Fruit fly (Drosophila melanogaster) whole organism, wandering third instar larva: ENCODE data around the gene CG13068.

Experiments used
- CG32264 ChIP-seq: fragments of 200-800 bp; sonication (Bioruptor generic); optimal IDR thresholded peaks from 2 replicates; lab custom pipeline; 2016; ENCODE audit warnings: missing biosample characterization, missing genetic modification characterization
- CG9705 ChIP-seq: fragments of 200-800 bp; sonication (Bioruptor generic); optimal IDR thresholded peaks from 2 replicates; lab custom pipeline; 2018; ENCODE audit warnings: missing biosample characterization, mild to moderate bottlenecking, missing genetic modification characterization
- Dfd ChIP-seq: fragments of >200 bp; optimal IDR thresholded peaks from 2 replicates; lab custom pipeline; 2017; ENCODE audit warnings: missing biosample characterization, missing genetic modification characterization
- Dif ChIP-seq: fragments of 200-275, 200-300 bp; sonication (Bioruptor generic); optimal IDR thresholded peaks from 2 replicates; lab custom pipeline; 2018; ENCODE audit warnings: missing biosample characterization, missing genetic modification characterization; ENCODE audit not compliant: partially characterized antibody
- GATAd ChIP-seq: sonication (Bioruptor generic); optimal IDR thresholded peaks from 2 replicates; lab custom pipeline; 2016; ENCODE audit warnings: missing biosample characterization, missing genetic modification characterization
- HLH106 ChIP-seq: fragments of 200-800 bp; optimal IDR thresholded peaks from 3 replicates; lab custom pipeline; 2019; ENCODE audit warnings: missing biosample characterization, mild to moderate bottlenecking, missing genetic modification characterization, moderate library complexity
- Hnf4 ChIP-seq: fragments of 200-800 bp; sonication (Bioruptor generic); optimal IDR thresholded peaks from 2 replicates; lab custom pipeline; 2016; ENCODE audit warnings: missing biosample characterization, mild to moderate bottlenecking, missing genetic modification characterization
- Hr83 ChIP-seq: fragments of 200-300 bp; sonication (Bioruptor generic); optimal IDR thresholded peaks from 2 replicates; lab custom pipeline; 2016; ENCODE audit warnings: missing biosample characterization, mild to moderate bottlenecking, missing genetic modification characterization, moderate library complexity; ENCODE audit not compliant: poor library complexity, severe bottlenecking
- Mio ChIP-seq: sonication (Bioruptor generic); optimal IDR thresholded peaks from 2 replicates; lab custom pipeline; 2016; ENCODE audit warnings: missing biosample characterization, missing genetic modification characterization
- Myc ChIP-seq: fragments of >200 bp; optimal IDR thresholded peaks from 2 replicates; lab custom pipeline; 2017
- OdsH ChIP-seq: fragments of 200-800 bp; sonication (Bioruptor generic); optimal IDR thresholded peaks from 2 replicates; lab custom pipeline; 2016; ENCODE audit warnings: missing biosample characterization, mild to moderate bottlenecking, missing genetic modification characterization
- Rel ChIP-seq, 2 experiments: fragments of 200-800 bp; sonication (Bioruptor generic) in 1 of 2; optimal IDR thresholded peaks; 2 replicates in 1 of 2; 3 replicates in 1 of 2; lab custom pipeline; 2016 to 2019; ENCODE audit warnings: mild to moderate bottlenecking in 2 of 2, missing biosample characterization in 2 of 2, missing genetic modification characterization in 2 of 2, moderate library complexity in 1 of 2
- Sp1 ChIP-seq: fragments of 200-800 bp; sonication (Bioruptor generic); optimal IDR thresholded peaks from 3 replicates; lab custom pipeline; 2019; ENCODE audit warnings: missing biosample characterization, mild to moderate bottlenecking, missing genetic modification characterization, moderate library complexity
- Vsx2 ChIP-seq: fragments of 200-300, 225-300 bp; sonication (Bioruptor generic); optimal IDR thresholded peaks from 2 replicates; lab custom pipeline; 2018; ENCODE audit warnings: missing biosample characterization, missing genetic modification characterization; ENCODE audit not compliant: partially characterized antibody
- br ChIP-seq: fragments of 200-800 bp; sonication (Bioruptor generic); optimal IDR thresholded peaks from 2 replicates; lab custom pipeline; 2016; ENCODE audit warnings: missing biosample characterization, missing genetic modification characterization
- brk ChIP-seq: fragments of 200-800 bp; sonication (Bioruptor generic); optimal IDR thresholded peaks from 2 replicates; lab custom pipeline; 2016; ENCODE audit warnings: missing biosample characterization, mild to moderate bottlenecking, missing genetic modification characterization
- dl ChIP-seq, 2 experiments: fragments of 175-275, 200-275 bp in 1 of 2; fragments of 200-275 bp in 1 of 2; sonication (Bioruptor generic); optimal IDR thresholded peaks; lab custom pipeline; 2018; ENCODE audit warnings: mild to moderate bottlenecking in 2 of 2, missing biosample characterization in 2 of 2, missing genetic modification characterization in 2 of 2, moderate library complexity in 2 of 2; ENCODE audit not compliant: partially characterized antibody in 2 of 2, insufficient read depth in 1 of 2
- dmrt93B ChIP-seq: fragments of 200-800 bp; sonication (Bioruptor generic); optimal IDR thresholded peaks from 2 replicates; lab custom pipeline; 2018; ENCODE audit warnings: missing biosample characterization, mild to moderate bottlenecking, missing genetic modification characterization
- ey ChIP-seq: fragments of 200-800 bp; sonication (Bioruptor generic); optimal IDR thresholded peaks from 2 replicates; lab custom pipeline; 2016; ENCODE audit warnings: missing biosample characterization, missing genetic modification characterization
- foxo ChIP-seq, 2 experiments: fragments of 200-800 bp; sonication (Bioruptor generic); optimal IDR thresholded peaks; 2 replicates in 1 of 2; 3 replicates in 1 of 2; lab custom pipeline; 2016 to 2017; ENCODE audit warnings: missing biosample characterization in 2 of 2, missing genetic modification characterization in 2 of 2
- fru ChIP-seq: fragments of 200-800 bp; sonication (Bioruptor generic); optimal IDR thresholded peaks from 3 replicates; lab custom pipeline; 2016; ENCODE audit warnings: missing biosample characterization, mild to moderate bottlenecking, missing genetic modification characterization
- h ChIP-seq: fragments of 200-800 bp; sonication (Bioruptor generic); optimal IDR thresholded peaks from 3 replicates; lab custom pipeline; 2016; ENCODE audit warnings: missing biosample characterization, mild to moderate bottlenecking, missing genetic modification characterization
- jim ChIP-seq: fragments of 175-275, 200-325 bp; sonication (Bioruptor generic); optimal IDR thresholded peaks from 2 replicates; lab custom pipeline; 2016; ENCODE audit warnings: missing biosample characterization, mild to moderate bottlenecking, missing genetic modification characterization
- lola ChIP-seq: fragments of >200 bp; optimal IDR thresholded peaks from 2 replicates; lab custom pipeline; 2017; ENCODE audit warnings: missing biosample characterization, missing genetic modification characterization
- pan ChIP-seq: fragments of >200 bp; optimal IDR thresholded peaks from 2 replicates; lab custom pipeline; 2017
- psq ChIP-seq: fragments of 200-800 bp; sonication (Bioruptor generic); optimal IDR thresholded peaks from 3 replicates; lab custom pipeline; 2017; ENCODE audit warnings: missing biosample characterization, mild to moderate bottlenecking, missing genetic modification characterization, moderate library complexity
- rgr ChIP-seq: fragments of 200-800 bp; sonication (Bioruptor generic); optimal IDR thresholded peaks from 3 replicates; lab custom pipeline; 2016; ENCODE audit warnings: missing biosample characterization, mild to moderate bottlenecking, missing genetic modification characterization
- sage ChIP-seq: fragments of 200-800 bp; sonication (Bioruptor generic); optimal IDR thresholded peaks from 2 replicates; lab custom pipeline; 2016; ENCODE audit warnings: missing biosample characterization, mild to moderate bottlenecking, missing genetic modification characterization
- sv ChIP-seq: fragments of 200-800 bp; sonication (Bioruptor generic); optimal IDR thresholded peaks from 3 replicates; lab custom pipeline; 2016; ENCODE audit warnings: missing biosample characterization, missing genetic modification characterization
- tai ChIP-seq: sonication (Bioruptor generic); optimal IDR thresholded peaks from 2 replicates; lab custom pipeline; 2016; ENCODE audit warnings: missing biosample characterization, missing genetic modification characterization
- usp ChIP-seq: fragments of >200 bp; optimal IDR thresholded peaks from 2 replicates; lab custom pipeline; 2017; ENCODE audit warnings: missing biosample characterization, missing genetic modification characterization
- woc ChIP-seq: sonication (Bioruptor generic); optimal IDR thresholded peaks from 2 replicates; lab custom pipeline; 2016; ENCODE audit warnings: missing biosample characterization, mild to moderate bottlenecking, missing genetic modification characterization

CG13068 gene

DNA sequence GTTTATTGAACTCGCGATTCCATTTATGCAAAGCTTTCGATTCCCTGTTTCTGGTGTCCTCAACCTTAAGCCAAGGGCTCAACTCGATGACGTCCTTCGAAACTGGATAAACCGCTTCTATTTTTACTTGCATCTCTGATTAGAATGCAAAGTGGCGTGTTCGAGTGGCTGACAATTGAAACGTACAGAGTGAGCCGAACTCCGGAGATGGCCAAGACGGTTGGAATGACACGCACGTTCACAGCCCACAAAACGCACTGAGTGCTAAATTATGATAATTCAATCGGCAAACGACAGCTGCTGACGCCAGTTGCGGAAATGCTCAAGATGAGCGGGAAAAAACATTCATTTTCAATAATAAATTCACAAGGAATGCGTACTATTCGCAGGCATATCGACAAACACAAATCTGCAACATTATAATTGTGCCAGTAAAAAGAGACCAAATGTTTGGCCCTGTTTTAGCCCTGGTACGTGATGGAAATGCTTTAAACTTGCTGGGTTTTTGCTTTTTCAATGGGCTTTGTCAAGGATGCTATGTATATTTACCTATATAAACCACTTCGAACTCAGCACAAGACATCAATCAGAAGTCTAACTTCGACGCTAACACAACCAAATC, 3.3 kb downstream of the CG13068 start, which contains the start of gene CG13066:
Gene CG13066, plus strand, starts transcription at position 572 of the 622 bp plus-strand sequence.
- no peak for TF ChIP-seq Dfd (GFP tag; lab: Kevin White, UChicago)

DNA sequence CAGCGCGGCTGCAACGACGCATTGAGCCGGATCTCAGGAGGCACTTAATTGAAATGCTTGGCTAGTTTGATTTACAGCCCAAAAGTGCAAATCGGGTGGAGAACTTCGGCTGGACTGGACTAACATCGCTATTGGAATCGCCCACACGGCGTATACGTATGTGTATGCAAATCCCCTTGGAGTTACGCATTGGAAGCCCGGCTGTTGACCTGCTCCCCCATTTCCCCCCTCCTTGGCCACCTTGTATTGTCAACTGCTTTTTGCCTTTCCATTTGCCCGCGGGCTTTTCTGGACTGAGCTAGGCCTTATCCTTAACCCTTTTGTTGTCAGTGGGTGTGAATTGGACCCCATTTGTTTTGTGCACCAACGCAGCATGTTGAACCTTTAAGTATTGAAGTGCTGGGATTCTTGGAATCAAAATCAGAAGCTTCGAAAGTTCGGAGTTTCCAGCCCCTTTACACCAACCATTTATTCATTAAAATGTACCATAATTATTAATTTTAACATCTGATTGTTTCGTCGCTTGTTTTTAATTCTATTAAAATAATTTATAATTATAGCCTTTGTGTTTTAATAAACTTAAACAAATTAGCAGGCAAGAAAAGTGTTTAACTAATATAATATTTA, 6.3 kb downstream of the CG13068 start:
- TF ChIP-seq Dif (GFP tag; lab: Kevin White, UChicago) = no peak
- TF ChIP-seq sv (GFP tag; lab: Kevin White, UChicago) = no peak
- TF ChIP-seq Hr83 (GFP tag; lab: Kevin White, UChicago) = no peak
- no peak for TF ChIP-seq psq (GFP tag; lab: Kevin White, UChicago)
- TF ChIP-seq Hnf4 (GFP tag; lab: Kevin White, UChicago) = no peak
- no peak for TF ChIP-seq usp (GFP tag; lab: Kevin White, UChicago)
- no peak for TF ChIP-seq jim (GFP tag; lab: Kevin White, UChicago)
- TF ChIP-seq brk (GFP tag; lab: Kevin White, UChicago) = no peak
- TF ChIP-seq Sp1 = no peak
- no peak for TF ChIP-seq tai (GFP tag; lab: Kevin White, UChicago)
- TF ChIP-seq Mio (GFP tag; lab: Kevin White, UChicago) = no peak
- no peak for TF ChIP-seq OdsH (GFP tag; lab: Kevin White, UChicago)
- TF ChIP-seq HLH106 (tag; lab: Kevin White, UChicago) = no peak
- no peak for TF ChIP-seq Dfd (GFP tag; lab: Kevin White, UChicago)
- no peak for TF ChIP-seq woc
- no peak for TF ChIP-seq CG9705
- no peak for TF ChIP-seq pan (lab: Kevin White, UChicago)
- TF ChIP-seq Vsx2 = no peak
- TF ChIP-seq CG32264 (GFP tag; lab: Kevin White, UChicago) = no peak
- TF ChIP-seq fru = no peak

DNA sequence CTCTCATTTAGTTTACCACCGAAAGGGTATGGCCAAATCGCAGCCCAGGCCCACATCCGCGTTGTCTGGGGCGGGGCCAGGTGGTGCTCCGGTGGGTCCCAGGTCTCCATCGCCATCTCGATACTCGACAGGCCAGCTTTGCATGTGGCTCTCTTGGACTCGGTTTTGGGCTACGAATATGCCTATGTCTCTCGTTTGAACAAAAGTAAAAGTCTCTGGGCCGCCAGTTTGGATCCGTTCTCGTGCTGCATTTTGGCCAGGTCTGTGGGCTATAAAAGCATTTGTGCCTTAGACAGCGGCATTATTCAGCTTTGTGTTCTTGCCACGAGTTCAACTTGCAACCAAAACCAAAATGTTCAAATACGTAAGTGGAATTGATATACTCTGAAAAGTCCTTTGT, 7.9 kb downstream of the CG13068 start, which contains the start of gene CG13065:
Gene CG13065, plus strand, starts transcription at position 301 of the 400 bp plus-strand sequence.
- TF ChIP-seq CG32264 (GFP tag; lab: Kevin White, UChicago) (no peak), h (no peak), br (GFP tag; lab: Kevin White, UChicago) (no peak), brk (GFP tag; lab: Kevin White, UChicago) (no peak), lola (GFP tag; lab: Kevin White, UChicago) (no peak), OdsH (GFP tag; lab: Kevin White, UChicago) (no peak), Myc (lab: Kevin White, UChicago) (no peak), woc (no peak), Vsx2 (no peak), Dfd (GFP tag; lab: Kevin White, UChicago) (no peak), psq (GFP tag; lab: Kevin White, UChicago) (no peak), Hnf4 (GFP tag; lab: Kevin White, UChicago) (no peak), foxo (GFP tag; optimal IDR thresholded peaks at IDR 0.05; lab: Kevin White, UChicago) (no peak), Rel (GFP tag; optimal IDR thresholded peaks at IDR 0.05; lab: Kevin White, UChicago) (no peak), Rel (tag; optimal IDR thresholded peaks at IDR 0.05; lab: Kevin White, UChicago) (no peak), dmrt93B (no peak), GATAd (GFP tag; lab: Kevin White, UChicago) (no peak), sage (GFP tag; lab: Kevin White, UChicago) (no peak), rgr (GFP tag; lab: Kevin White, UChicago) (no peak), dl (GFP tag; optimal IDR thresholded peaks at IDR 0.05; lab: Kevin White, UChicago; ENCODE audit: insufficient read depth in 1 of 2, partially characterized antibody in 2 of 2) (no peak)

DNA sequence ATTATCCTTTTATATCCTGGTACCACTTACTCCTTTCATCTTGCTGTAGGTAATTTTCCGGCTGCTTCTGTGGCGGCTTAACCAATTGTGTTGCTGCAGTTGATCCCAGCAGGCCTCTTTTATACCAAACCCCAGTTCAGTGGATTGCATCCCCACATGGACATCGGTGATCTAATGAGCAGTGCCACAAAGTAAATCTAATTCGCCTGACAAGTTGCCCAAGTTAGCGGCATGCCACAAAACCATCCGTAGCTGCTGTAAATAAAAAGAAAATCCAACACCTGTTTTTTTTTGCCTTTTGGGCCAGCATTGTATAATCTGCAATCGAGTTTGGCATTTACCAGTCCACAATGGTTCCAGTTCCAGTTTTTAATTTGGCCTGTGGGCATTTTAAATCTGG, 10.0 kb downstream of the CG13068 start, which contains the start of gene CG13050:
Gene CG13050, minus strand, starts transcription at position 101 of the 400 bp plus-strand sequence.
- TF ChIP-seq Mio (GFP tag; lab: Kevin White, UChicago) (no peak), foxo (GFP tag; optimal IDR thresholded peaks at IDR 0.05; lab: Kevin White, UChicago) (no peak), ey (GFP tag; lab: Kevin White, UChicago) (no peak)
